Worm (Caenorhabditis elegans) whole organism, mixed stage, embryonic: ENCODE data around the gene vab-8.

Experiments used
- M03D4.4 ChIP-seq: sonication (generic microtip); optimal IDR thresholded peaks from 2 replicates; lab custom pipeline; 2017; ENCODE audit warnings: mild to moderate bottlenecking, missing genetic modification characterization, missing compliant biosample characterization
- bed-3 ChIP-seq: fragments of 200-800 bp; sonication (Bioruptor generic); optimal IDR thresholded peaks from 3 replicates; lab custom pipeline; 2018; ENCODE audit warnings: mild to moderate bottlenecking, missing genetic modification characterization, moderate library complexity, missing compliant biosample characterization
- blmp-1 ChIP-seq: fragments of 150-350 bp; optimal IDR thresholded peaks from 2 replicates; lab custom pipeline; 2014; ENCODE audit warnings: missing biosample characterization, missing genetic modification characterization
- ceh-39 ChIP-seq: fragments of 150-350 bp; optimal IDR thresholded peaks from 2 replicates; lab custom pipeline; 2014; ENCODE audit warnings: missing biosample characterization, missing genetic modification characterization
- ceh-43 ChIP-seq: fragments of 200-800 bp; sonication (Bioruptor generic); optimal IDR thresholded peaks from 2 replicates; lab custom pipeline; 2018; ENCODE audit warnings: mild to moderate bottlenecking, missing genetic modification characterization, moderate library complexity, missing compliant biosample characterization
- ceh-83 ChIP-seq: fragments of 200-800 bp; sonication (Bioruptor generic); optimal IDR thresholded peaks from 2 replicates; lab custom pipeline; 2018; ENCODE audit warnings: mild to moderate bottlenecking, missing genetic modification characterization, missing compliant biosample characterization
- ces-1 ChIP-seq: fragments of 150-350 bp; optimal IDR thresholded peaks from 2 replicates; lab custom pipeline; 2014; ENCODE audit warnings: missing biosample characterization, missing genetic modification reagents, missing genetic modification characterization
- cnd-1 ChIP-seq: fragments of 200-800 bp; sonication (Bioruptor generic); optimal IDR thresholded peaks from 2 replicates; lab custom pipeline; 2018; ENCODE audit warnings: mild to moderate bottlenecking, missing genetic modification characterization, missing compliant biosample characterization
- drap-1 ChIP-seq: fragments of 200-800 bp; sonication (Bioruptor generic); optimal IDR thresholded peaks from 3 replicates; lab custom pipeline; 2018; ENCODE audit warnings: mild to moderate bottlenecking, missing genetic modification characterization, missing compliant biosample characterization
- elt-1 ChIP-seq: sonication (generic microtip); optimal IDR thresholded peaks from 2 replicates; lab custom pipeline; 2017; ENCODE audit warnings: missing genetic modification characterization, mild to moderate bottlenecking, missing compliant biosample characterization, antibody characterized with exemption, moderate library complexity, borderline replicate concordance; ENCODE audit not compliant: insufficient read depth
- elt-3 ChIP-seq: fragments of 150-350 bp; optimal IDR thresholded peaks from 2 replicates; lab custom pipeline; 2014; ENCODE audit warnings: missing biosample characterization, missing genetic modification characterization
- flh-1 ChIP-seq: fragments of 200-800 bp; sonication (Bioruptor generic); optimal IDR thresholded peaks from 2 replicates; lab custom pipeline; 2018; ENCODE audit warnings: mild to moderate bottlenecking, missing genetic modification characterization, moderate library complexity, missing compliant biosample characterization
- ham-2 ChIP-seq: fragments of 200-800 bp; sonication (Bioruptor generic); optimal IDR thresholded peaks from 2 replicates; lab custom pipeline; 2018; ENCODE audit warnings: mild to moderate bottlenecking, missing genetic modification characterization, missing compliant biosample characterization
- hlh-1 ChIP-seq: fragments of 150-350 bp; optimal IDR thresholded peaks from 2 replicates; lab custom pipeline; 2014; ENCODE audit warnings: missing biosample characterization, missing genetic modification reagents, missing genetic modification characterization
- lin-13 ChIP-seq: fragments of 150-350 bp; optimal IDR thresholded peaks from 2 replicates; lab custom pipeline; 2014; ENCODE audit warnings: missing biosample characterization, missing genetic modification characterization
- lin-32 ChIP-seq: fragments of 200-800 bp; sonication (Bioruptor generic); optimal IDR thresholded peaks from 2 replicates; lab custom pipeline; 2018; ENCODE audit warnings: mild to moderate bottlenecking, missing genetic modification characterization, missing compliant biosample characterization
- lsy-2 ChIP-seq: fragments of 150-350 bp; optimal IDR thresholded peaks from 2 replicates; lab custom pipeline; 2014; ENCODE audit warnings: missing biosample characterization, missing genetic modification characterization
- mab-5 ChIP-seq: fragments of 150-350 bp; optimal IDR thresholded peaks from 2 replicates; lab custom pipeline; 2014; ENCODE audit warnings: missing biosample characterization, missing genetic modification characterization
- mep-1 ChIP-seq: fragments of 150-350 bp; optimal IDR thresholded peaks from 2 replicates; lab custom pipeline; 2017; ENCODE audit warnings: missing biosample characterization, missing genetic modification reagents, missing genetic modification characterization, inconsistent platforms
- mls-2 ChIP-seq: sonication (generic microtip); optimal IDR thresholded peaks from 2 replicates; lab custom pipeline; 2016; ENCODE audit warnings: mild to moderate bottlenecking, missing genetic modification characterization, moderate library complexity, missing compliant biosample characterization
- nhr-2 ChIP-seq: fragments of 150-350 bp; optimal IDR thresholded peaks from 2 replicates; lab custom pipeline; 2014; ENCODE audit warnings: missing biosample characterization, missing genetic modification characterization
- nhr-28 ChIP-seq: fragments of 150-350 bp; optimal IDR thresholded peaks from 2 replicates; lab custom pipeline; 2014; ENCODE audit warnings: missing biosample characterization, missing genetic modification characterization
- nhr-76 ChIP-seq: sonication (generic microtip); optimal IDR thresholded peaks from 2 replicates; lab custom pipeline; 2017; ENCODE audit warnings: missing biosample characterization, missing genetic modification characterization
- pha-4 ChIP-seq: fragments of 150-350 bp; optimal IDR thresholded peaks from 2 replicates; lab custom pipeline; 2018; ENCODE audit warnings: missing biosample characterization, missing genetic modification reagents, missing genetic modification characterization
- sem-2 ChIP-seq: fragments of 200-800 bp; sonication (Bioruptor generic); optimal IDR thresholded peaks from 2 replicates; lab custom pipeline; 2018; ENCODE audit warnings: mild to moderate bottlenecking, missing genetic modification characterization, missing compliant biosample characterization
- snpc-4 ChIP-seq: fragments of 150-350 bp; optimal IDR thresholded peaks from 2 replicates; lab custom pipeline; 2014; ENCODE audit warnings: missing biosample characterization, missing genetic modification characterization
- sptf-1 ChIP-seq: sonication (generic microtip); optimal IDR thresholded peaks from 2 replicates; lab custom pipeline; 2017; ENCODE audit warnings: mild to moderate bottlenecking, missing genetic modification characterization, moderate library complexity, missing compliant biosample characterization
- tbx-8 ChIP-seq: fragments of 200-800 bp; sonication (Bioruptor generic); optimal IDR thresholded peaks from 2 replicates; lab custom pipeline; 2018; ENCODE audit warnings: mild to moderate bottlenecking, missing genetic modification characterization, moderate library complexity, missing compliant biosample characterization
- unc-39 ChIP-seq: fragments of 150-350 bp; optimal IDR thresholded peaks from 2 replicates; lab custom pipeline; 2014; ENCODE audit warnings: missing biosample characterization, missing genetic modification characterization
- unc-62 ChIP-seq: fragments of 150-350 bp; optimal IDR thresholded peaks from 2 replicates; lab custom pipeline; 2014; ENCODE audit warnings: missing biosample characterization, missing genetic modification reagents, missing genetic modification characterization
- ztf-11 ChIP-seq: fragments of 150-350 bp; optimal IDR thresholded peaks from 2 replicates; lab custom pipeline; 2014; ENCODE audit warnings: missing biosample characterization, missing genetic modification characterization

The vab-8 gene

ce11 chrV:12255343-12255742 lies 42.2 kb downstream of the vab-8 start, which contains the start of gene T04H1.12:
T04H1.12 (plus strand) TSS chrV:12255643.
- TF ChIP-seq ces-1 (GFP tag; lab: Kevin White, UChicago), result no peak
- no peak for TF ChIP-seq bed-3 (GFP tag; lab: Kevin White, UChicago)

- no peak for TF ChIP-seq unc-62 (GFP tag; lab: Kevin White, UChicago)
- no peak for TF ChIP-seq nhr-2 (tag; lab: Kevin White, UChicago)
- no peak for TF ChIP-seq ceh-43 (GFP tag; lab: Kevin White, UChicago)
- no peak for TF ChIP-seq ceh-83 (GFP tag; lab: Kevin White, UChicago)
- TF ChIP-seq ham-2 (GFP tag; lab: Kevin White, UChicago), result no peak
- no peak for TF ChIP-seq sptf-1 (tag; lab: Kevin White, UChicago)
- no peak for TF ChIP-seq M03D4.4 (tag; lab: Kevin White, UChicago)
These were observed 43.3 kb downstream of the vab-8 start, which contains the start of gene ugt-55 for ce11 chrV:12256398-12256797. ugt-55 (plus strand) TSS chrV:12256698.

DNA sequence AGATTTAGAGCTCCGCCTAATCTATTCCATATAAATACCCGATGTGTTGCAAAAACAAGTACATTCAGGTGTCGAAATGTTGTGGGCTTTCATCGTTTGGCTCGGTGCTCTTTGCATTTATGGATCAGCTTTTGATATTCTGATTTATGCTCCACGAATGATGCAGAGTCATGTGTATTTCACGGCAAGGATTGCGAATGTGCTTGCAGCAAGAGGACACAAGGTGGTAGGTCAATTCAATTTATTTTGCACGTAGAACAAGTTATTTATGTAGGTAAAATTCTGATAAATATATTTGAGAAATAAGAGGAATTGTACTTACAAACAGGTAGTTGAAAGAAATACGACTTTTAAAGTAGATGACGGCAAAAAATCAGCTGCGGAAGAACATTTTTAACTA lies 45.8 kb downstream of the vab-8 start, which contains the start of gene ugt-56:
TSS of gene ugt-56 (plus strand) at position 61 of the 400 bp plus-strand sequence.
- no peak for TF ChIP-seq cnd-1 (tag; lab: Kevin White, UChicago)
- TF ChIP-seq ceh-39 (tag; lab: Kevin White, UChicago), result no peak
- no peak for TF ChIP-seq flh-1
- no peak for TF ChIP-seq tbx-8 (GFP tag; lab: Kevin White, UChicago)
- no peak for TF ChIP-seq mep-1 (tag; lab: Kevin White, UChicago)
- TF ChIP-seq snpc-4 (tag; lab: Kevin White, UChicago), result no peak
- no peak for TF ChIP-seq drap-1 (GFP tag; lab: Kevin White, UChicago)
- TF ChIP-seq nhr-28, result no peak
- no peak for TF ChIP-seq M03D4.4 (tag; lab: Kevin White, UChicago)
- TF ChIP-seq ceh-83 (GFP tag; lab: Kevin White, UChicago), result no peak
- no peak for TF ChIP-seq ztf-11 (tag; lab: Kevin White, UChicago)
- TF ChIP-seq mab-5 (tag; lab: Kevin White, UChicago), result no peak
- TF ChIP-seq elt-3, result no peak
- no peak for TF ChIP-seq sptf-1 (tag; lab: Kevin White, UChicago)
- no peak for TF ChIP-seq ceh-43 (GFP tag; lab: Kevin White, UChicago)
- TF ChIP-seq ces-1 (GFP tag; lab: Kevin White, UChicago), result no peak
- no peak for TF ChIP-seq nhr-76 (tag; lab: Kevin White, UChicago)
- no peak for TF ChIP-seq sem-2
- TF ChIP-seq elt-1, result no peak
- TF ChIP-seq nhr-2 (tag; lab: Kevin White, UChicago), result no peak

DNA sequence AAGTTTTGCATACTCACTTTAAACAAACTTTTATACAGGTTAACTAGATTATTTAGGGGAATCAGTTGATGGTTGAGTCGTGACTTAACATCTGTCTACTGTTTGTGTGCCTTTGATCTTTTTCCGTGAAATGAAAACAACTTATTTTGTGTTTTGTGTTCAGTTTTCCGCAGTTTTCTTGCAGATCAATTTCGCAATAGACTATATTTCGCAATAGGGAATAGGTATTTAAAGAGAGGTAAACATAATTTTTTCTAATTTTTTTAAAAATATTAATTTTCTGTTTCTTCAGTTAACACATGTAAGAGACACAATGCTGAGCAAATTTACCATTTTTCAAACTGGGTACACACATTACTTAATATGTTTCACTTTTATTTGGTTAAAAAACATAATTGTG lies 48.2 kb downstream of the vab-8 start, which contains the start of gene tbb-6:
TSS of gene tbb-6 (plus strand) at position 155 of the 400 bp plus-strand sequence.
- no peak for TF ChIP-seq drap-1 (GFP tag; lab: Kevin White, UChicago)
- TF ChIP-seq lin-32 (GFP tag; lab: Kevin White, UChicago), result no peak
- no peak for TF ChIP-seq elt-3
- TF ChIP-seq M03D4.4 (tag; lab: Kevin White, UChicago), result no peak
- TF ChIP-seq mls-2 (tag; lab: Kevin White, UChicago), result no peak
- no peak for TF ChIP-seq unc-39 (tag; lab: Kevin White, UChicago)
- TF ChIP-seq mep-1 (tag; lab: Kevin White, UChicago), result no peak
- TF ChIP-seq flh-1, result no peak
- TF ChIP-seq bed-3 (GFP tag; lab: Kevin White, UChicago), result no peak
- no peak for TF ChIP-seq nhr-76 (tag; lab: Kevin White, UChicago)
- TF ChIP-seq elt-1, result no peak

DNA sequence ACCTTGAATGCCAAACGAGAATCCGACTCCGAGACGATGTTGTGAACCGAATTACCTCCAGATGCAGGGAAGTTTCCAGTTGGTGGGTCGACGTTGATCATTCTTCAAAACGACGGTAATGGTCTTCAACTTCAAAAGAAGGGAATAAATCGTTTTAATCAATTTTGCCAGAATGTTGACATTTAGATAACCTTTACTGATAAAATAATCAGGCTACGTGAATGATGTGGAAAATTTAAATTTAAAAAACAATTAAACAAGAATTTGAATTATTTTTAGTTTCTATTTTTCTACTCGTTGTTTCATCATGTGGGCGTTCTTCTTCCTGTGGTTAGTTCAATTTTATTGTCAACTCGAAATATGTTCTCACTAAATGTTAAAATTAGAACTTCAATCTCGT lies 50.6 kb downstream of the vab-8 start, which contains the start of gene ssp-35:
TSS of gene ssp-35 (minus strand) at position 101 of the 400 bp plus-strand sequence.
- TF ChIP-seq elt-1 (no peak), elt-3 (no peak), nhr-28 (no peak), lsy-2 (no peak), ceh-39 (tag; lab: Kevin White, UChicago) (no peak), ceh-83 (GFP tag; lab: Kevin White, UChicago) (no peak), unc-62 (GFP tag; lab: Kevin White, UChicago) (no peak), hlh-1 (tag; lab: Kevin White, UChicago) (no peak), cnd-1 (tag; lab: Kevin White, UChicago) (no peak), pha-4 (tag; lab: Kevin White, UChicago) (no peak), lin-13 (tag; lab: Kevin White, UChicago) (no peak), lin-32 (GFP tag; lab: Kevin White, UChicago) (no peak), ces-1 (GFP tag; lab: Kevin White, UChicago) (no peak), blmp-1 (tag; lab: Kevin White, UChicago) (no peak), tbx-8 (GFP tag; lab: Kevin White, UChicago) (no peak)
